Worm (Caenorhabditis elegans) whole organism, mixed stage, embryonic: ENCODE measurements around the gene lin-1.

Experiments
- M03D4.4 ChIP-seq: sonication (generic microtip); optimal IDR thresholded peaks from 2 replicates; lab custom pipeline; 2017; ENCODE audit warnings: mild to moderate bottlenecking, missing genetic modification characterization, missing compliant biosample characterization
- bed-3 ChIP-seq: fragments of 200-800 bp; sonication (Bioruptor generic); optimal IDR thresholded peaks from 3 replicates; lab custom pipeline; 2018; ENCODE audit warnings: mild to moderate bottlenecking, missing genetic modification characterization, moderate library complexity, missing compliant biosample characterization
- blmp-1 ChIP-seq: fragments of 150-350 bp; optimal IDR thresholded peaks from 2 replicates; lab custom pipeline; 2014; ENCODE audit warnings: missing biosample characterization, missing genetic modification characterization
- ceh-83 ChIP-seq: fragments of 200-800 bp; sonication (Bioruptor generic); optimal IDR thresholded peaks from 2 replicates; lab custom pipeline; 2018; ENCODE audit warnings: mild to moderate bottlenecking, missing genetic modification characterization, missing compliant biosample characterization
- cnd-1 ChIP-seq: fragments of 200-800 bp; sonication (Bioruptor generic); optimal IDR thresholded peaks from 2 replicates; lab custom pipeline; 2018; ENCODE audit warnings: mild to moderate bottlenecking, missing genetic modification characterization, missing compliant biosample characterization
- drap-1 ChIP-seq: fragments of 200-800 bp; sonication (Bioruptor generic); optimal IDR thresholded peaks from 3 replicates; lab custom pipeline; 2018; ENCODE audit warnings: mild to moderate bottlenecking, missing genetic modification characterization, missing compliant biosample characterization
- elt-1 ChIP-seq: sonication (generic microtip); optimal IDR thresholded peaks from 2 replicates; lab custom pipeline; 2017; ENCODE audit warnings: missing genetic modification characterization, mild to moderate bottlenecking, missing compliant biosample characterization, antibody characterized with exemption, moderate library complexity, borderline replicate concordance; ENCODE audit not compliant: insufficient read depth
- elt-3 ChIP-seq: fragments of 150-350 bp; optimal IDR thresholded peaks from 2 replicates; lab custom pipeline; 2014; ENCODE audit warnings: missing biosample characterization, missing genetic modification characterization
- flh-1 ChIP-seq: fragments of 200-800 bp; sonication (Bioruptor generic); optimal IDR thresholded peaks from 2 replicates; lab custom pipeline; 2018; ENCODE audit warnings: mild to moderate bottlenecking, missing genetic modification characterization, moderate library complexity, missing compliant biosample characterization
- ham-2 ChIP-seq: fragments of 200-800 bp; sonication (Bioruptor generic); optimal IDR thresholded peaks from 2 replicates; lab custom pipeline; 2018; ENCODE audit warnings: mild to moderate bottlenecking, missing genetic modification characterization, missing compliant biosample characterization
- hlh-1 ChIP-seq: fragments of 150-350 bp; optimal IDR thresholded peaks from 2 replicates; lab custom pipeline; 2014; ENCODE audit warnings: missing biosample characterization, missing genetic modification reagents, missing genetic modification characterization
- lin-13 ChIP-seq: fragments of 150-350 bp; optimal IDR thresholded peaks from 2 replicates; lab custom pipeline; 2014; ENCODE audit warnings: missing biosample characterization, missing genetic modification characterization
- lsy-2 ChIP-seq: fragments of 150-350 bp; optimal IDR thresholded peaks from 2 replicates; lab custom pipeline; 2014; ENCODE audit warnings: missing biosample characterization, missing genetic modification characterization
- mep-1 ChIP-seq: fragments of 150-350 bp; optimal IDR thresholded peaks from 2 replicates; lab custom pipeline; 2017; ENCODE audit warnings: missing biosample characterization, missing genetic modification reagents, missing genetic modification characterization, inconsistent platforms
- mls-2 ChIP-seq: sonication (generic microtip); optimal IDR thresholded peaks from 2 replicates; lab custom pipeline; 2016; ENCODE audit warnings: mild to moderate bottlenecking, missing genetic modification characterization, moderate library complexity, missing compliant biosample characterization
- nhr-12 ChIP-seq: fragments of 150-350 bp; optimal IDR thresholded peaks from 2 replicates; lab custom pipeline; 2014; ENCODE audit warnings: missing biosample characterization, missing genetic modification characterization
- nhr-2 ChIP-seq: fragments of 150-350 bp; optimal IDR thresholded peaks from 2 replicates; lab custom pipeline; 2014; ENCODE audit warnings: missing biosample characterization, missing genetic modification characterization
- nhr-237 ChIP-seq: fragments of 150-350 bp; optimal IDR thresholded peaks from 2 replicates; lab custom pipeline; 2014; ENCODE audit warnings: missing biosample characterization, missing genetic modification characterization
- nhr-28 ChIP-seq: fragments of 150-350 bp; optimal IDR thresholded peaks from 2 replicates; lab custom pipeline; 2014; ENCODE audit warnings: missing biosample characterization, missing genetic modification characterization
- pha-4 ChIP-seq: fragments of 150-350 bp; optimal IDR thresholded peaks from 2 replicates; lab custom pipeline; 2018; ENCODE audit warnings: missing biosample characterization, missing genetic modification reagents, missing genetic modification characterization
- sem-2 ChIP-seq: fragments of 200-800 bp; sonication (Bioruptor generic); optimal IDR thresholded peaks from 2 replicates; lab custom pipeline; 2018; ENCODE audit warnings: mild to moderate bottlenecking, missing genetic modification characterization, missing compliant biosample characterization
- tbx-8 ChIP-seq: fragments of 200-800 bp; sonication (Bioruptor generic); optimal IDR thresholded peaks from 2 replicates; lab custom pipeline; 2018; ENCODE audit warnings: mild to moderate bottlenecking, missing genetic modification characterization, moderate library complexity, missing compliant biosample characterization
- unc-120 ChIP-seq: sonication (generic microtip); optimal IDR thresholded peaks from 2 replicates; lab custom pipeline; 2017; ENCODE audit warnings: missing genetic modification characterization, missing compliant biosample characterization; ENCODE audit not compliant: poor library complexity, severe bottlenecking
- unc-39 ChIP-seq: fragments of 150-350 bp; optimal IDR thresholded peaks from 2 replicates; lab custom pipeline; 2014; ENCODE audit warnings: missing biosample characterization, missing genetic modification characterization
- unc-62 ChIP-seq: fragments of 150-350 bp; optimal IDR thresholded peaks from 2 replicates; lab custom pipeline; 2014; ENCODE audit warnings: missing biosample characterization, missing genetic modification reagents, missing genetic modification characterization
- zip-8 ChIP-seq: fragments of 150-350 bp; optimal IDR thresholded peaks from 2 replicates; lab custom pipeline; 2014; ENCODE audit warnings: missing biosample characterization, missing genetic modification characterization
- ztf-11 ChIP-seq: fragments of 150-350 bp; optimal IDR thresholded peaks from 2 replicates; lab custom pipeline; 2014; ENCODE audit warnings: missing biosample characterization, missing genetic modification characterization

The lin-1 gene

ce11 chrIV:2321546-2321945 is 21.5 kb upstream of the lin-1 start:
- TF ChIP-seq elt-3 (tag; lab: Kevin White, UChicago) (no peak), M03D4.4 (tag; lab: Kevin White, UChicago) (no peak), nhr-2 (peak; percentile 32), hlh-1 (tag; lab: Kevin White, UChicago) (no peak), ham-2 (GFP tag; lab: Kevin White, UChicago) (peak; percentile 14), blmp-1 (tag; lab: Kevin White, UChicago) (no peak)

- TF ChIP-seq ceh-83: no peak
- TF ChIP-seq cnd-1: no peak
- no peak for TF ChIP-seq sem-2 (GFP tag; lab: Kevin White, UChicago)
- TF ChIP-seq nhr-237 (tag; lab: Kevin White, UChicago): no peak
- no peak for TF ChIP-seq nhr-28 (tag; lab: Kevin White, UChicago)
- TF ChIP-seq lin-13 (tag; lab: Kevin White, UChicago): no peak
- no peak for TF ChIP-seq unc-120 (tag; lab: Kevin White, UChicago)
Measured at ce11 chrIV:2320009-2320408, 19.9 kb upstream of the lin-1 start.

ce11 chrIV:2316796-2317195 is 16.7 kb upstream of the lin-1 start:
- TF ChIP-seq lsy-2 (peak; percentile 22), mep-1 (tag; lab: Kevin White, UChicago) (peak; percentile 35), M03D4.4 (tag; lab: Kevin White, UChicago) (no peak), unc-39 (tag; lab: Kevin White, UChicago) (no peak), sem-2 (GFP tag; lab: Kevin White, UChicago) (no peak), unc-62 (GFP tag; lab: Kevin White, UChicago) (no peak), hlh-1 (tag; lab: Kevin White, UChicago) (peak; percentile 6), ztf-11 (tag; lab: Kevin White, UChicago) (no peak), elt-1 (tag; lab: Kevin White, UChicago) (no peak)

DNA sequence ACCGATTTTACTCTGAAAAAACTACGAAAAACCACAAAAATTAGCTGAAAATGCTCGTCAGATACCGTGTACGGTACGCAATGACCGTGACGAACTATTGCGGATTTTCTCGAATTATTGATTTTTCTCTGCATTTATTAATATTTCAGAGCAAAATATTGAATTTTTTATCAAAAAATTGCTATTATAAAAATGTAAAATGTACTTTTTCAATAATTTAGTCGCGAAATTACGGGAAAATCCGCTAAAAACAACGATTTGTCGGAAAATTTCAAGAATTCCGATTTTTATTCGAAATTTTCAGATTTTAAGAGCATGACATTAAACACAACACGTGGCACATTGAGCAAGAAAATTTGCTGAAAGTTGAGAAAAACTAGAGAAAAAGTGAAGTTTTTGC is 16.2 kb upstream of the lin-1 start, which contains the start of gene Y38F2AL.12:
Y38F2AL.12 (plus strand) TSS at position 301 of the 400 bp plus-strand sequence.
- TF ChIP-seq unc-120 (tag; lab: Kevin White, UChicago) (no peak), bed-3 (GFP tag; lab: Kevin White, UChicago) (no peak), mep-1 (tag; lab: Kevin White, UChicago) (no peak), nhr-12 (tag; lab: Kevin White, UChicago) (no peak), nhr-237 (tag; lab: Kevin White, UChicago) (no peak), flh-1 (GFP tag; lab: Kevin White, UChicago) (no peak), pha-4 (tag; lab: Kevin White, UChicago) (no peak)
- TF ChIP-seq, all 35 proteins: peak for 0

ce11 chrIV:2315545-2315995 is 15.5 kb upstream of the lin-1 start, which contains the start of gene vha-3:
Gene vha-3 (minus strand): TSS chrIV:2315945.
- TF ChIP-seq mls-2 (tag; lab: Kevin White, UChicago): no peak
- no peak for TF ChIP-seq nhr-12 (tag; lab: Kevin White, UChicago)
- TF ChIP-seq sem-2 (GFP tag; lab: Kevin White, UChicago): no peak
- no peak for TF ChIP-seq tbx-8
- TF ChIP-seq unc-62 (GFP tag; lab: Kevin White, UChicago): no peak
- TF ChIP-seq nhr-2: no peak
- TF ChIP-seq ztf-11 (tag; lab: Kevin White, UChicago): no peak
- TF ChIP-seq zip-8: no peak
- TF ChIP-seq elt-3 (tag; lab: Kevin White, UChicago): no peak

- TF ChIP-seq drap-1 (GFP tag; lab: Kevin White, UChicago) (no peak), nhr-237 (tag; lab: Kevin White, UChicago) (no peak)
Measured at ce11 chrIV:2314862-2315261, 14.8 kb upstream of the lin-1 start.
